Worm (Caenorhabditis elegans) whole organism, L3 larva: ENCODE data around the gene idpa-1.

Source experiments
- R02D3.7 ChIP-seq: fragments of 150-350 bp; optimal IDR thresholded peaks from 2 replicates; lab custom pipeline; 2014; ENCODE audit warnings: missing biosample characterization, missing genetic modification characterization
- ZK546.5 ChIP-seq: sonication (generic microtip); optimal IDR thresholded peaks from 2 replicates; lab custom pipeline; 2017; ENCODE audit warnings: missing biosample characterization, missing genetic modification characterization
- aly-2 ChIP-seq: fragments of 150-350 bp; optimal IDR thresholded peaks from 2 replicates; lab custom pipeline; 2014; ENCODE audit warnings: missing biosample characterization, missing genetic modification characterization
- ama-1 ChIP-seq: fragments of 150-350 bp; optimal IDR thresholded peaks from 2 replicates; lab custom pipeline; 2018
- ceh-82 ChIP-seq: fragments of 150-350 bp; optimal IDR thresholded peaks from 2 replicates; lab custom pipeline; 2014; ENCODE audit warnings: missing biosample characterization, missing genetic modification characterization
- ceh-9 ChIP-seq: sonication (generic microtip); optimal IDR thresholded peaks from 2 replicates; lab custom pipeline; 2018; ENCODE audit warnings: missing biosample characterization, missing genetic modification characterization
- daf-12 ChIP-seq: fragments of 150-350 bp; optimal IDR thresholded peaks from 2 replicates; lab custom pipeline; 2014; ENCODE audit warnings: missing biosample characterization, missing genetic modification reagents, missing genetic modification characterization
- egl-27 ChIP-seq: sonication (generic microtip); optimal IDR thresholded peaks from 4 replicates; lab custom pipeline; 2017; ENCODE audit warnings: missing biosample characterization, missing genetic modification reagents, missing genetic modification characterization
- egl-5 ChIP-seq: fragments of 150-350 bp; optimal IDR thresholded peaks from 2 replicates; lab custom pipeline; 2017; ENCODE audit warnings: missing biosample characterization, missing genetic modification reagents, missing genetic modification characterization, inconsistent platforms
- elt-2 ChIP-seq: sonication (generic microtip); optimal IDR thresholded peaks from 2 replicates; lab custom pipeline; 2016; ENCODE audit warnings: missing genetic modification reagents, mild to moderate bottlenecking, missing genetic modification characterization, missing compliant biosample characterization
- elt-3 ChIP-seq, 3 experiments: fragments of 150-350 bp in 1 of 3; sonication (generic microtip) in 2 of 3; optimal IDR thresholded peaks; 2 replicates in 2 of 3; 4 replicates in 1 of 3; lab custom pipeline; 2014 to 2017; ENCODE audit warnings: missing biosample characterization in 3 of 3, missing genetic modification characterization in 3 of 3
- eor-1 ChIP-seq, 2 experiments: fragments of 150-350 bp; optimal IDR thresholded peaks; 2 replicates each; lab custom pipeline; 2014 to 2018; ENCODE audit warnings: missing biosample characterization in 2 of 2, missing genetic modification characterization in 2 of 2
- fkh-10 ChIP-seq: sonication (generic microtip); optimal IDR thresholded peaks from 2 replicates; lab custom pipeline; 2017; ENCODE audit warnings: missing biosample characterization, missing genetic modification reagents, missing genetic modification characterization
- fos-1 ChIP-seq: fragments of 150-350 bp; optimal IDR thresholded peaks from 2 replicates; lab custom pipeline; 2014; ENCODE audit warnings: missing biosample characterization, missing genetic modification characterization
- hmg-11 ChIP-seq: sonication (generic microtip); optimal IDR thresholded peaks from 2 replicates; lab custom pipeline; 2016; ENCODE audit warnings: missing genetic modification characterization, missing compliant biosample characterization
- jun-1 ChIP-seq: fragments of 150-350 bp; optimal IDR thresholded peaks from 2 replicates; lab custom pipeline; 2014; ENCODE audit warnings: missing biosample characterization, missing genetic modification reagents, missing genetic modification characterization
- lin-15B ChIP-seq: fragments of 150-350 bp; optimal IDR thresholded peaks from 2 replicates; lab custom pipeline; 2014; ENCODE audit warnings: missing biosample characterization, missing genetic modification characterization
- lin-39 ChIP-seq: fragments of 150-350 bp; optimal IDR thresholded peaks from 2 replicates; lab custom pipeline; 2018; ENCODE audit warnings: missing biosample characterization, missing genetic modification reagents, missing genetic modification characterization
- lsy-12 ChIP-seq: sonication (generic microtip); optimal IDR thresholded peaks from 2 replicates; lab custom pipeline; 2016; ENCODE audit warnings: mild to moderate bottlenecking, missing genetic modification characterization, missing compliant biosample characterization
- mml-1 ChIP-seq: fragments of 150-350 bp; sonication (generic microtip); optimal IDR thresholded peaks from 3 replicates; lab custom pipeline; 2014; ENCODE audit warnings: missing biosample characterization, missing genetic modification characterization
- nfya-1 ChIP-seq: sonication (generic microtip); optimal IDR thresholded peaks from 2 replicates; lab custom pipeline; 2017; ENCODE audit warnings: missing genetic modification characterization, mild to moderate bottlenecking, missing compliant biosample characterization, antibody characterized with exemption, moderate library complexity; ENCODE audit not compliant: insufficient read depth
- nhr-11 ChIP-seq: fragments of 150-350 bp; optimal IDR thresholded peaks from 2 replicates; lab custom pipeline; 2014; ENCODE audit warnings: missing biosample characterization, missing genetic modification characterization
- nhr-12 ChIP-seq: fragments of 150-350 bp; optimal IDR thresholded peaks from 2 replicates; lab custom pipeline; 2014; ENCODE audit warnings: missing biosample characterization, missing genetic modification characterization
- nhr-237 ChIP-seq: fragments of 150-350 bp; optimal IDR thresholded peaks from 2 replicates; lab custom pipeline; 2014; ENCODE audit warnings: missing biosample characterization, missing genetic modification characterization
- nhr-25 ChIP-seq: sonication (generic microtip); optimal IDR thresholded peaks from 2 replicates; lab custom pipeline; 2017; ENCODE audit warnings: missing biosample characterization, missing genetic modification characterization
- nhr-28 ChIP-seq: fragments of 150-350 bp; optimal IDR thresholded peaks from 2 replicates; lab custom pipeline; 2014; ENCODE audit warnings: missing biosample characterization, missing genetic modification characterization
- nhr-67 ChIP-seq: fragments of 150-350 bp; optimal IDR thresholded peaks from 2 replicates; lab custom pipeline; 2014; ENCODE audit warnings: missing biosample characterization, missing genetic modification characterization
- nhr-76 ChIP-seq: fragments of 150-350 bp; sonication (generic microtip); optimal IDR thresholded peaks from 5 replicates; lab custom pipeline; 2014; ENCODE audit warnings: missing biosample characterization, missing genetic modification characterization
- pha-4 ChIP-seq: fragments of 150-350 bp; optimal IDR thresholded peaks from 2 replicates; lab custom pipeline; 2014; ENCODE audit warnings: missing biosample characterization, missing genetic modification reagents, missing genetic modification characterization
- pqm-1 ChIP-seq: fragments of 150-350 bp; optimal IDR thresholded peaks from 2 replicates; lab custom pipeline; 2017; ENCODE audit warnings: missing biosample characterization, missing genetic modification characterization, inconsistent platforms
- sea-2 ChIP-seq: fragments of 150-350 bp; sonication (generic microtip); optimal IDR thresholded peaks from 4 replicates; lab custom pipeline; 2014; ENCODE audit warnings: missing biosample characterization, missing genetic modification reagents, missing genetic modification characterization
- snpc-4 ChIP-seq: fragments of 150-350 bp; optimal IDR thresholded peaks from 2 replicates; lab custom pipeline; 2014; ENCODE audit warnings: missing biosample characterization, missing genetic modification characterization
- tbx-2 ChIP-seq: sonication (generic microtip); optimal IDR thresholded peaks from 2 replicates; lab custom pipeline; 2016; ENCODE audit warnings: mild to moderate bottlenecking, missing genetic modification characterization, missing compliant biosample characterization
- unc-39 ChIP-seq: sonication (generic microtip); optimal IDR thresholded peaks from 4 replicates; lab custom pipeline; 2017; ENCODE audit warnings: missing biosample characterization, missing genetic modification characterization
- unc-62 ChIP-seq: fragments of 150-350 bp; sonication (generic microtip); optimal IDR thresholded peaks from 4 replicates; lab custom pipeline; 2014; ENCODE audit warnings: missing biosample characterization, missing genetic modification reagents, missing genetic modification characterization
- zag-1 ChIP-seq: fragments of 150-350 bp; optimal IDR thresholded peaks from 2 replicates; lab custom pipeline; 2014; ENCODE audit warnings: missing biosample characterization, missing genetic modification characterization
- ztf-4 ChIP-seq: fragments of 150-350 bp; optimal IDR thresholded peaks from 2 replicates; lab custom pipeline; 2014; ENCODE audit warnings: missing biosample characterization, missing genetic modification characterization

idpa-1 gene

DNA sequence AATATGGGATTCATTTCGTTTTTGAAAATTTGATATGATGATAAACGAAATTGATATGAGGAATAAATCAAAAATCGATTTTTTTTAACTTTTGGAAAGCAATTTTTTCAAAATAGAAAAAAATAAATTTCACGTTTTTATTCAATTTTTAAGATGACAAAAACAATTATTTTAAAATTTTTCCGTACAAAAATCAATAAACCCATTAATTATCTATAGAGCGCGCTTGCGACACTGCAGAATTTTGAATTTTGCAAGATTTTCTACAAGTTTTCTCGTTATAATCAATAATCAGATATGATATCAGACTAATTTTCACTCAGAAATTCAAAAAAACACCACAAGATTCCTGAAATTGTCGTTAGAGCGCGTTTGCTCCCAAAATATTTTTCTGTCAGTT is 43.0 kb upstream of the idpa-1 start, which contains the start of gene R10F2.6:
R10F2.6 (minus strand) TSS at position 101 of the 400 bp plus-strand sequence.
- TF ChIP-seq nhr-237 (tag; lab: Kevin White, UChicago) (no peak), nhr-28 (tag; lab: Kevin White, UChicago) (no peak), aly-2 (tag; lab: Kevin White, UChicago) (no peak), lsy-12 (tag; lab: Kevin White, UChicago) (no peak), nhr-76 (no peak), fos-1 (tag; lab: Kevin White, UChicago) (no peak), jun-1 (tag; lab: Kevin White, UChicago) (no peak), egl-27 (tag; lab: Kevin White, UChicago) (no peak), nhr-67 (tag; lab: Kevin White, UChicago) (no peak), daf-12 (no peak), tbx-2 (tag; lab: Kevin White, UChicago) (no peak), nfya-1 (tag; lab: Kevin White, UChicago) (no peak), eor-1 (tag; optimal IDR thresholded peaks at IDR 0.05; lab: Kevin White, UChicago) (no peak), ZK546.5 (tag; lab: Kevin White, UChicago) (no peak), zag-1 (tag; lab: Kevin White, UChicago) (no peak), pha-4 (no peak), ama-1 (lab: Kevin White, UChicago) (no peak)

DNA sequence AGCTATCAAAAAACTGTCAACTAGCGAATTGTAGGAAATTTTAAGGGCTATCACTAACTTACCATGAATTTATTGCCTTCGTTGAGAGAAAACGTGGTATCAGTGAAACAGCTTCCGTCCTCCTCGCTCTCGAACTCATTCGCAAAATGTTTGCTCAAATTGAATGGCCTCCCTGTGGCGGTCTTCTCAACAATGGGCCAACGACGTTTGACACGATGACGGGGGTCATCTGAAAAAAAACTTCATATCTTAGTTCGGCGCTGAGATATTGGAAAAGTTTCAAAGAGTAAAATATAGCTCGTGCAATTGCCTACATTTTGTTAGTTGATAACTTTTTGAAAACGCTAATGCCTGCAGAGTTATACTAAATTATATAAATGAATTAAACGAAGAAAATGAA is 40.6 kb upstream of the idpa-1 start:
- TF ChIP-seq nfya-1 (tag; lab: Kevin White, UChicago) (no peak), ztf-4 (tag; lab: Kevin White, UChicago) (no peak), pqm-1 (tag; lab: Kevin White, UChicago) (no peak), nhr-25 (tag; lab: Kevin White, UChicago) (no peak), R02D3.7 (no peak), egl-5 (tag; lab: Kevin White, UChicago) (no peak), unc-62 (GFP tag; lab: Kevin White, UChicago) (no peak), nhr-11 (tag; lab: Kevin White, UChicago) (no peak), egl-27 (tag; lab: Kevin White, UChicago) (no peak), jun-1 (tag; lab: Kevin White, UChicago) (no peak), elt-3 (tag; optimal IDR thresholded peaks at IDR 0.05; lab: Kevin White, UChicago) (no peak)

DNA sequence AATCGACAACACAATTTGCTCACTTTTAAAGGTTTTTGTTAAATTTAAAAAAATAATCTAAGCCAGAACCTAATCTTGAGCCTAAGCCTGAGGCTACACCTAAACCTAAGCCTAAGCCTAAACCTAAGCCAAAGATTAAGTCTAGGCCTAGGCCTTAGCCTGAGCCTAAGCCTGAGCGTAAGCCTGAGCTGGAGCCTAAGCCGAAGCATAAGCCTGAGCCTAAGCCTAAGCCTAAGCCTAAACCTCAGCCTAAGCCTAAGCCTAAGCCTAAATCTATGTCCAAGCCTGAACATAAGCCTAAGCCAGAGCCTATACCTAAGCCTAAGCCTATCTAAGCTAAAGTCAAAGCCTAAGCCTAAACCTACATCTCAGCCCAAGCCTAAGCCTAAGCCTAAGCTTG is 36.8 kb upstream of the idpa-1 start:
- TF ChIP-seq elt-2 (tag; lab: Kevin White, UChicago): no peak
- no peak for TF ChIP-seq ama-1 (lab: Kevin White, UChicago)
- TF ChIP-seq unc-39 (tag; lab: Kevin White, UChicago): no peak
- no peak for TF ChIP-seq ceh-9
- no peak for TF ChIP-seq lin-39 (tag; lab: Kevin White, UChicago)
- no peak for TF ChIP-seq eor-1 (tag; optimal IDR thresholded peaks at IDR 0.05; lab: Kevin White, UChicago)
- TF ChIP-seq sea-2 (GFP tag; lab: Kevin White, UChicago): no peak
- no peak for TF ChIP-seq ceh-82 (tag; lab: Kevin White, UChicago)
- TF ChIP-seq fkh-10 (GFP tag; lab: Kevin White, UChicago): no peak
- TF ChIP-seq jun-1 (tag; lab: Kevin White, UChicago): no peak
- TF ChIP-seq fos-1 (tag; lab: Kevin White, UChicago): no peak
- no peak for TF ChIP-seq elt-3 (tag; optimal IDR thresholded peaks at IDR 0.05; lab: Kevin White, UChicago)
- TF ChIP-seq lin-15B (tag; lab: Kevin White, UChicago): no peak
- TF ChIP-seq nhr-28 (tag; lab: Kevin White, UChicago): no peak
- TF ChIP-seq daf-12: no peak
- TF ChIP-seq nhr-11 (tag; lab: Kevin White, UChicago): no peak
- no peak for TF ChIP-seq nhr-76
- no peak for TF ChIP-seq ztf-4 (tag; lab: Kevin White, UChicago)
- no peak for TF ChIP-seq snpc-4
- TF ChIP-seq unc-62 (GFP tag; lab: Kevin White, UChicago): no peak

DNA sequence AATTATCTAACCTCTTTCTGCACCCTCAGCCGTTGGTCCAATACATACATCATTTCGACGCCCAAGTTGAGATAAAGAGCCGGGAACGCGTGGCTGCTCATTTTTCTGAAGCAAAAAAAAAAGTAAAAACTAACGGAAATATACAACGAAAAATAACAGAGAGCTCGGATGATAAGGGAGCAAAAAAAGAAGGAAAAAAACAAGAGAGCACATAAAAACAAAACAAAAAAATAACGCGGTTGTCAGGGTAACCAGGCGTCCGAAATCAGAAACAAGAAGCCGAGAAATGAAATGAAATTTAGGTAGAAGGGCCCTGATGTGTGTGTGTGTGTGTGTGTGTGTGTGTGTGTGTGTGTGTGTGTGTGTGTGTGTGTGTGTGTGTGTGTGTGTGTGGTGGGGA is 23.6 kb upstream of the idpa-1 start, which contains the start of gene R10F2.5:
R10F2.5 (minus strand) TSS at position 101 of the 400 bp plus-strand sequence.
- no peak for TF ChIP-seq hmg-11 (tag; lab: Kevin White, UChicago)
- no peak for TF ChIP-seq pqm-1 (tag; lab: Kevin White, UChicago)
- no peak for TF ChIP-seq egl-27 (tag; lab: Kevin White, UChicago)
- TF ChIP-seq ceh-9: no peak
- no peak for TF ChIP-seq eor-1 (tag; optimal IDR thresholded peaks at IDR 0.05; lab: Kevin White, UChicago)
- no peak for TF ChIP-seq nhr-12 (tag; lab: Kevin White, UChicago)
- no peak for TF ChIP-seq ZK546.5 (tag; lab: Kevin White, UChicago)
- no peak for TF ChIP-seq mml-1 (tag; lab: Kevin White, UChicago)
- TF ChIP-seq fos-1 (tag; lab: Kevin White, UChicago): no peak
- no peak for TF ChIP-seq snpc-4
- no peak for TF ChIP-seq sea-2 (GFP tag; lab: Kevin White, UChicago)
- TF ChIP-seq zag-1 (tag; lab: Kevin White, UChicago): no peak
- no peak for TF ChIP-seq ama-1 (lab: Kevin White, UChicago)
- no peak for TF ChIP-seq R02D3.7
- no peak for TF ChIP-seq unc-39 (tag; lab: Kevin White, UChicago)
- TF ChIP-seq daf-12: no peak
- TF ChIP-seq ztf-4 (tag; lab: Kevin White, UChicago): no peak
- TF ChIP-seq aly-2 (tag; lab: Kevin White, UChicago): no peak
- TF ChIP-seq pha-4: no peak
